Worm (Caenorhabditis elegans): Measurements from ENCODE around the gene cul-5.
A peak's percentile ranks its signal among the peaks of the same experiment; 100 is the strongest.

DNA sequence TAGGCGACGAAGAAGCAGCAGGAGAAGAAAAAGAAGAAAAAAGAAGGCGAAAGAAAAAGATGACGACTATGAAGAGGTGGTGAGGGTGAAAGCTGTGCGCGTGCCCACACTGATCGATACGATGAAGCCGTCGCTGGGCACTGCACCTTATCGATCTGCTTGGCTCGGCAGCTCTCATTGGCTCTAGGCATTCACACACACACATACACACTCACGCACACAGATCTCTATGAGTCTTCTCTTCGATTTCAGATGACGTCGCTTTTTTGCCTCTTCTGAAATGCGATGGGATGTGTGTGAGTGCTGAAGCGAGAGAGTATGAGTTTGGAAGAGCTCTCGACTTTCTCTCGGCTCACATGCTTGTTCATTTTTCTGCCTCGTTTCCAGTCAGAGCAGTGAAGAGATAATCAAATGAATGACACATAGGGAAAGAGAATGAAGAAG is 4.7 kb upstream of the cul-5 start:
- TF ChIP-seq him-1 (tag; optimal IDR thresholded peaks at IDR 0.05) (peak; percentile 95), W03F9.2 (tag; optimal IDR thresholded peaks at IDR 0.05) (no peak)

Data from whole organism, L4/young adult.